Fruit fly (Drosophila melanogaster) whole organism, embryonic: ENCODE results near the gene CG4364.
A peak's percentile ranks its signal among the peaks of the same experiment; 100 is the strongest.

Experiments
- Abd-B ChIP-seq: fragments of 200-800 bp; sonication (Bioruptor generic); optimal IDR thresholded peaks from 2 replicates; lab custom pipeline; 2018; ENCODE audit warnings: missing biosample characterization, mild to moderate bottlenecking, missing genetic modification characterization, moderate library complexity
- Adf1 ChIP-seq: fragments of 200-800 bp; sonication (Bioruptor generic); IDR thresholded peaks from 2 replicates; pipeline ENCODE4 v1.3.6; 2022; ENCODE audit warnings: missing biosample characterization, missing genetic modification characterization
- CG10462 ChIP-seq: fragments of 200-800 bp; sonication (Bioruptor generic); optimal IDR thresholded peaks from 2 replicates; lab custom pipeline; 2016; ENCODE audit warnings: missing biosample characterization, missing genetic modification characterization
- CG11398 ChIP-seq: fragments of 200-800 bp; sonication (Bioruptor generic); optimal IDR thresholded peaks from 2 replicates; lab custom pipeline; 2016; ENCODE audit warnings: missing biosample characterization, missing genetic modification characterization
- CG11560 ChIP-seq: fragments of 200-800 bp; sonication (Bioruptor generic); IDR thresholded peaks from 3 replicates; pipeline ENCODE4 v1.3.6; 2022; ENCODE audit warnings: missing biosample characterization, missing genetic modification characterization
- CG13894 ChIP-seq: fragments of 200-800 bp; sonication (Bioruptor generic); optimal IDR thresholded peaks from 3 replicates; lab custom pipeline; 2018; ENCODE audit warnings: missing biosample characterization, mild to moderate bottlenecking, missing genetic modification characterization, moderate library complexity
- CG17802 ChIP-seq: fragments of 200-800 bp; sonication (Bioruptor generic); optimal IDR thresholded peaks from 2 replicates; lab custom pipeline; 2018; ENCODE audit warnings: missing biosample characterization, mild to moderate bottlenecking, missing genetic modification characterization, moderate library complexity
- CG18011 ChIP-seq: fragments of 200-800 bp; sonication (Bioruptor generic); optimal IDR thresholded peaks from 2 replicates; lab custom pipeline; 2017; ENCODE audit warnings: missing biosample characterization, missing genetic modification characterization, mild to moderate bottlenecking, moderate library complexity, missing genotype
- CG31224 ChIP-seq: fragments of 200-800 bp; sonication (Bioruptor generic); IDR thresholded peaks from 2 replicates; pipeline ENCODE4 v1.3.6; 2022; ENCODE audit warnings: missing biosample characterization, missing genetic modification characterization
- CG31441 ChIP-seq: fragments of 200-800 bp; sonication (Bioruptor generic); IDR thresholded peaks from 2 replicates; pipeline ENCODE4 v1.3.6; 2022; ENCODE audit warnings: missing biosample characterization, missing genetic modification characterization
- CG32772 ChIP-seq: fragments of 200-800 bp; sonication (Bioruptor generic); IDR thresholded peaks from 2 replicates; pipeline ENCODE4 v1.3.6; 2022; ENCODE audit warnings: missing biosample characterization, missing genetic modification characterization
- CG34376 ChIP-seq: fragments of 200-800 bp; sonication (Bioruptor generic); optimal IDR thresholded peaks from 2 replicates; lab custom pipeline; 2018; ENCODE audit warnings: missing biosample characterization, mild to moderate bottlenecking, missing genetic modification characterization
- CG4617 ChIP-seq: fragments of 200-800 bp; sonication (Bioruptor generic); optimal IDR thresholded peaks from 3 replicates; lab custom pipeline; 2016; ENCODE audit warnings: missing biosample characterization, missing genetic modification characterization, borderline replicate concordance
- CG4707 ChIP-seq: fragments of 200-800 bp; sonication (Bioruptor generic); optimal IDR thresholded peaks from 2 replicates; lab custom pipeline; 2018; ENCODE audit warnings: missing biosample characterization, mild to moderate bottlenecking, missing genetic modification characterization, moderate library complexity
- CG5180 ChIP-seq: fragments of 200-800 bp; sonication (Bioruptor generic); optimal IDR thresholded peaks from 3 replicates; lab custom pipeline; 2017; ENCODE audit warnings: missing biosample characterization, missing genetic modification characterization, mild to moderate bottlenecking, moderate library complexity, missing genetic modification reagents
- CG6683 ChIP-seq: fragments of 200-800 bp; sonication (Bioruptor generic); optimal IDR thresholded peaks from 2 replicates; lab custom pipeline; 2017; ENCODE audit warnings: missing biosample characterization, mild to moderate bottlenecking, missing genetic modification characterization, missing genetic modification reagents
- CG9797 ChIP-seq: fragments of 200-800 bp; sonication (Bioruptor generic); optimal IDR thresholded peaks from 3 replicates; lab custom pipeline; 2018; ENCODE audit warnings: missing biosample characterization, mild to moderate bottlenecking, missing genetic modification characterization
- CoRest ChIP-seq: fragments of 200-800 bp; sonication (Bioruptor generic); optimal IDR thresholded peaks from 3 replicates; lab custom pipeline; 2018; ENCODE audit warnings: missing biosample characterization, mild to moderate bottlenecking, missing genetic modification characterization, moderate library complexity
- Deaf1 ChIP-seq: fragments of 200-800 bp; optimal IDR thresholded peaks from 3 replicates; lab custom pipeline; 2019; ENCODE audit warnings: missing biosample characterization, mild to moderate bottlenecking, missing genetic modification characterization, moderate library complexity
- Eip74EF ChIP-seq, 2 experiments: fragments of 200-800 bp in 1 of 2; fragments of >200 bp in 1 of 2; sonication (Bioruptor generic) in 1 of 2; optimal IDR thresholded peaks; 2 replicates each; lab custom pipeline; 2017 to 2019; ENCODE audit warnings: missing biosample characterization in 2 of 2, missing genetic modification characterization in 2 of 2, mild to moderate bottlenecking in 1 of 2, moderate library complexity in 1 of 2
- Fer2 ChIP-seq: fragments of 200-800 bp; sonication (Bioruptor generic); optimal IDR thresholded peaks from 2 replicates; lab custom pipeline; 2018; ENCODE audit warnings: missing biosample characterization, mild to moderate bottlenecking, missing genetic modification characterization, moderate library complexity
- Hey ChIP-seq: fragments of 200-800 bp; sonication (Bioruptor generic); optimal IDR thresholded peaks from 3 replicates; lab custom pipeline; 2018; ENCODE audit warnings: missing biosample characterization, mild to moderate bottlenecking, missing genetic modification characterization
- Hr78 ChIP-seq, 2 experiments: fragments of 200-800 bp in 1 of 2; fragments of >200 bp in 1 of 2; sonication (Bioruptor generic) in 1 of 2; optimal IDR thresholded peaks; 2 replicates each; lab custom pipeline; 2017 to 2019; ENCODE audit warnings: missing biosample characterization in 2 of 2, missing genetic modification characterization in 2 of 2, mild to moderate bottlenecking in 1 of 2, moderate library complexity in 1 of 2
- Lhr ChIP-seq: fragments of 200-800 bp; sonication (Bioruptor generic); optimal IDR thresholded peaks from 3 replicates; lab custom pipeline; 2017; ENCODE audit warnings: mild to moderate bottlenecking, missing biosample characterization, missing genetic modification reagents, missing genetic modification characterization
- NK7.1 ChIP-seq: fragments of 200-800 bp; sonication (Bioruptor generic); optimal IDR thresholded peaks from 3 replicates; lab custom pipeline; 2016; ENCODE audit warnings: missing biosample characterization, missing genetic modification characterization
- Six4 ChIP-seq: fragments of 200-800 bp; sonication (Bioruptor generic); optimal IDR thresholded peaks from 2 replicates; lab custom pipeline; 2016; ENCODE audit warnings: missing biosample characterization, missing genetic modification characterization
- Usf ChIP-seq: fragments of 200-800 bp; sonication (Bioruptor generic); optimal IDR thresholded peaks from 2 replicates; lab custom pipeline; 2017; ENCODE audit warnings: missing genotype, missing biosample characterization, missing genetic modification characterization
- ac ChIP-seq: fragments of 200-800 bp; sonication (Bioruptor generic); optimal IDR thresholded peaks from 3 replicates; lab custom pipeline; 2017; ENCODE audit warnings: missing biosample characterization, mild to moderate bottlenecking, missing genetic modification characterization
- ase ChIP-seq: fragments of 200-800 bp; sonication (Bioruptor generic); IDR thresholded peaks from 3 replicates; pipeline ENCODE4 v1.3.6; 2022; ENCODE audit warnings: missing biosample characterization, missing genetic modification characterization
- bab2 ChIP-seq: fragments of 200-800 bp; sonication (Bioruptor generic); optimal IDR thresholded peaks from 2 replicates; lab custom pipeline; 2016; ENCODE audit warnings: missing biosample characterization, missing genetic modification characterization
- bowl ChIP-seq: fragments of 200-800 bp; sonication (Bioruptor generic); IDR thresholded peaks from 2 replicates; pipeline ENCODE4 v1.3.6; 2022; ENCODE audit warnings: missing biosample characterization, missing genetic modification characterization
- dmrt11E ChIP-seq: fragments of 200-800 bp; sonication (Bioruptor generic); optimal IDR thresholded peaks from 3 replicates; lab custom pipeline; 2018; ENCODE audit warnings: missing biosample characterization, mild to moderate bottlenecking, missing genetic modification characterization, moderate library complexity
- eve ChIP-seq, 2 experiments: fragments of >200 bp; optimal IDR thresholded peaks; 2 replicates each; lab custom pipeline; 2017; ENCODE audit warnings: missing biosample characterization in 2 of 2, missing genetic modification characterization in 2 of 2
- fu2 ChIP-seq: fragments of 200-800 bp; sonication (Bioruptor generic); optimal IDR thresholded peaks from 2 replicates; lab custom pipeline; 2016; ENCODE audit warnings: missing biosample characterization, missing genetic modification characterization
- gfzf ChIP-seq: fragments of 200-800 bp; sonication (Bioruptor generic); optimal IDR thresholded peaks from 2 replicates; lab custom pipeline; 2016; ENCODE audit warnings: missing biosample characterization, mild to moderate bottlenecking, missing genetic modification characterization, moderate library complexity
- grau ChIP-seq: fragments of 200-800 bp; optimal IDR thresholded peaks from 3 replicates; lab custom pipeline; 2019; ENCODE audit warnings: missing biosample characterization, mild to moderate bottlenecking, missing genetic modification characterization, moderate library complexity
- gro ChIP-seq: fragments of 200-800 bp; sonication (Bioruptor generic); optimal IDR thresholded peaks from 2 replicates; lab custom pipeline; 2016; ENCODE audit warnings: missing biosample characterization, missing genetic modification characterization
- hbn ChIP-seq: fragments of 200-800 bp; sonication (Bioruptor generic); IDR thresholded peaks from 2 replicates; pipeline ENCODE4 v1.3.6; 2022; ENCODE audit warnings: missing biosample characterization, missing genetic modification characterization; ENCODE audit not compliant: partially characterized antibody
- kah ChIP-seq: fragments of 200-800 bp; sonication (Bioruptor generic); optimal IDR thresholded peaks from 2 replicates; lab custom pipeline; 2018; ENCODE audit warnings: missing biosample characterization, mild to moderate bottlenecking, missing genetic modification characterization
- ken ChIP-seq: fragments of 200-800 bp; sonication (Bioruptor generic); IDR thresholded peaks from 3 replicates; pipeline ENCODE4 v1.3.6; 2022; ENCODE audit warnings: missing biosample characterization, missing genetic modification characterization
- lola ChIP-seq, 3 experiments: fragments of >200 bp in 2 of 3; fragments of 200-800 bp in 1 of 3; sonication (Bioruptor generic) in 1 of 3; optimal IDR thresholded peaks; 2 replicates each; lab custom pipeline; 2017 to 2019; ENCODE audit warnings: missing biosample characterization in 3 of 3, missing genetic modification characterization in 3 of 3, mild to moderate bottlenecking in 1 of 3, moderate library complexity in 1 of 3
- luna ChIP-seq: fragments of 200-800 bp; sonication (Bioruptor generic); optimal IDR thresholded peaks from 2 replicates; lab custom pipeline; 2016; ENCODE audit warnings: missing biosample characterization, missing genetic modification characterization
- pita ChIP-seq: fragments of 200-800 bp; sonication (Bioruptor generic); optimal IDR thresholded peaks from 2 replicates; lab custom pipeline; 2017; ENCODE audit warnings: missing biosample characterization, mild to moderate bottlenecking, missing genetic modification characterization
- salm ChIP-seq: fragments of 200-800 bp; sonication (Bioruptor generic); optimal IDR thresholded peaks from 2 replicates; lab custom pipeline; 2018; ENCODE audit warnings: missing biosample characterization, mild to moderate bottlenecking, missing genetic modification characterization
- sens ChIP-seq: fragments of 200-800 bp; sonication (Bioruptor generic); peaks from one replicate; lab custom pipeline; 2016; ENCODE audit warnings: missing biosample characterization, missing genetic modification characterization
- sob ChIP-seq: fragments of 200-800 bp; sonication (Bioruptor generic); IDR thresholded peaks from 2 replicates; pipeline ENCODE4 v1.3.6; 2022; ENCODE audit warnings: missing biosample characterization, missing genetic modification characterization
- zen ChIP-seq: fragments of 200-800 bp; sonication (Bioruptor generic); optimal IDR thresholded peaks from 3 replicates; lab custom pipeline; 2018; ENCODE audit warnings: missing biosample characterization, mild to moderate bottlenecking, missing genetic modification characterization, moderate library complexity

The CG4364 gene

DNA sequence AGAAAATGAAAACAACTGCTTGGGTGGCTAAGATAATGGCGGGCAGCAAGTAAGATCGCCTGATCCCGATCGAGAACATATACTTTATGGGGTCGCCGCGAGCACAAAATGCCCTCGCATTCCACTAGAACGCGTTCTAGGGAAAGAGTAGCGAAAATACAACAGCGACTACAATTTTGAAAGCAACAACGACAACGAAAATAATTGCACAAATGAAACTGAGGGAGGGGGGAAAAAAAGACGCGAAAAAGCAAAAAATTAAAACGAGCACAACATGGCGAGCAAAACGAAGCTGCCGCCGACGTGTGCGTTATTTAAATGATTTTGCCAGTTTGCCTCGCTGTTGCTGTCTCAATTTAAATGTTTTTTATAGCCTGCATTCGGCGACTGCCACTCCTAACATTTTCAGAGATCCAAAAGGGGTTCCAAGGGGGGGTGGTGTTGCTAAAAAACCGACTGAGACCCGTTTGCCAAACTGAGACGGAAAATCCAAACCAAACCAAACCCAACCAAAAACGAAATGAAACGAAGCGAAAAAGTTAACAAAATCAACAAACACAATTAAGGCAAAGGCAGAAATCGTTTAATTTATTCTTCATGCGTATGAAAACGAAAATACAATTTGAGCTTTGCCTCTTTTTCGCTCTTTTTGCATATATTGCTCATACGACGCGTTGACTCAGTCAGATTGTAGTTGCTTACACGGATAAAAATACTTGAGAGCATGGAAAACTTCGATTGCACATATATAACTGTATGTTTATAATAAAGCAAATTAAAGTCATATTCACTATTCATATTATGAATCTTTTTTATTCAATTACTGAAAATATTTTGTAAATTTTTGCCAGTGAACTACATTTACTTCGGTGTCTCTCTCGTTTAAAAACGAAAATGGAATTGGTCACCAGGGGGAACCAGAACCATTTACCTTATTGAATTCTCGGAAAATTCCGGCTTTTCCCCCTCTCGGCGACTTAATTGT is 18.4 kb downstream of the CG4364 start (continued):
- peak; percentile 67 for TF ChIP-seq CG11560 (tag; lab: Robert Waterston, UW)
- TF ChIP-seq Six4, result peak; percentile 22
- TF ChIP-seq luna (GFP tag; lab: Kevin White, UChicago), result no peak
- no peak for TF ChIP-seq hbn (GFP tag; lab: Robert Waterston, UW)
- no peak for TF ChIP-seq zen
- TF ChIP-seq ken, result peak; percentile 51; the same call in 1 of the 3 replicates
- no peak for TF ChIP-seq pita (GFP tag; lab: Kevin White, UChicago)
- peak; percentile 87 for TF ChIP-seq sens (GFP tag; lab: Kevin White, UChicago)
- TF ChIP-seq lola (GFP tag; optimal IDR thresholded peaks at IDR 0.05; lab: Kevin White, UChicago), result no peak
- TF ChIP-seq bab2, result peak; percentile 29
- TF ChIP-seq CG13894 (tag; lab: Kevin White, UChicago), result no peak
- TF ChIP-seq fu2 (GFP tag; lab: Kevin White, UChicago), result no peak
- peak; percentile 59 for TF ChIP-seq CG32772 (GFP tag; lab: Robert Waterston, UW)
- TF ChIP-seq Usf (GFP tag; lab: Kevin White, UChicago), result no peak
- TF ChIP-seq eve (GFP tag; optimal IDR thresholded peaks at IDR 0.05; lab: Kevin White, UChicago), result peak in 1 of 2 experiments; percentile 80
- peak; percentile 72 for TF ChIP-seq CoRest (tag; lab: Kevin White, UChicago)
- no peak for TF ChIP-seq Hey (tag; lab: Kevin White, UChicago)
- TF ChIP-seq CG18011 (GFP tag; lab: Kevin White, UChicago), result peak; percentile 46
- TF ChIP-seq Adf1 (GFP tag; lab: Robert Waterston, UW), result peak; percentile 67
- TF ChIP-seq CG6683 (GFP tag; lab: Kevin White, UChicago), result no peak
- no peak for TF ChIP-seq salm (tag; lab: Kevin White, UChicago)
- TF ChIP-seq Deaf1 (tag; lab: Kevin White, UChicago), result peak; percentile 38
- TF ChIP-seq CG4617 (GFP tag; lab: Kevin White, UChicago), result no peak
- TF ChIP-seq Fer2 (tag; lab: Kevin White, UChicago), result no peak
- peak; percentile 23 for TF ChIP-seq CG10462 (GFP tag; lab: Kevin White, UChicago)
- TF ChIP-seq Eip74EF (GFP tag; optimal IDR thresholded peaks at IDR 0.05; lab: Kevin White, UChicago), result no peak
- no peak for TF ChIP-seq NK7.1 (GFP tag; lab: Kevin White, UChicago)
- peak; percentile 78 for TF ChIP-seq CG31224
- peak; percentile 87 for TF ChIP-seq sob (GFP tag; lab: Robert Waterston, UW)
- TF ChIP-seq CG31441, result peak; percentile 60
- no peak for TF ChIP-seq CG17802 (tag; lab: Kevin White, UChicago)
- TF ChIP-seq ase, result peak; percentile 56; the same call in 2 of the 3 replicates
- TF ChIP-seq dmrt11E (tag; lab: Kevin White, UChicago), result no peak
- no peak for TF ChIP-seq Lhr (GFP tag; lab: Kevin White, UChicago)
- TF ChIP-seq CG4707 (GFP tag; lab: Kevin White, UChicago), result no peak
- peak; percentile 18; the same call in 1 of the 2 replicates for TF ChIP-seq bowl (GFP tag; lab: Robert Waterston, UW)
- no peak for TF ChIP-seq CG5180
- no peak for TF ChIP-seq CG9797 (GFP tag; lab: Kevin White, UChicago)
- no peak for TF ChIP-seq ac (GFP tag; lab: Kevin White, UChicago)
- TF ChIP-seq Abd-B (GFP tag; lab: Kevin White, UChicago), result peak; percentile 29
- no peak for TF ChIP-seq CG34376 (GFP tag; lab: Kevin White, UChicago)
- peak; percentile 4 for TF ChIP-seq gro (GFP tag; lab: Kevin White, UChicago)
- peak; percentile 71 for TF ChIP-seq grau
- no peak for TF ChIP-seq CG11398 (GFP tag; lab: Kevin White, UChicago)
- no peak for TF ChIP-seq Hr78 (GFP tag; optimal IDR thresholded peaks at IDR 0.05; lab: Kevin White, UChicago)
- no peak for TF ChIP-seq gfzf
- TF ChIP-seq kah (GFP tag; lab: Kevin White, UChicago), result no peak
